Worm (Caenorhabditis elegans): ENCODE measurements around the gene C28A5.1.

C28A5.1 gene

DNA sequence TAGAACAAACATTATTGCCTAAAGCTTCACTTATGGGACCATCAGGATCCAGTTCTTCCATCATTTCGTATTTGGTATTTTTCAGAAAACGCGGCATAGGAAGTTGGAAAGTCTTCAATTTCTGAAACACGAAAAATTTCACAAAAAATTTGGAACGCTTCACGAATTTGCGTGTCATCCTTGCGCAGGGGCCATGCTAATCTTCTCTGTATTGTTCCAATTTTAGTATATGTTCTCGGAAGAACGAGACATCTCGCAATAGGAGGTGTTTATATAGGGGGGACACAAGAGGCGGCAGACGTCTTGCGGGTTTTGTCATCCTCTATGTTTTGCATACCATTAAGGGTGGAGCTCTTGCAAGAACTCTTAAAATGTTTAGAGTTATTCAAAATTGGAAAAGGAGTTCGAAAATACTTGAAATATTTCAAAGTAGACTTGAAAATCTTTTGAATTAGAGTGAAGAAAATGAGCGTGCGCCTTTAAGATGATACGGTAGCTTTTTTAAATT, 7.4 kb downstream of the C28A5.1 start (continued):
- TF ChIP-seq Y56A3A.18 (GFP tag; IDR thresholded peaks at IDR 0.05) (peak; percentile 87), repo-1 (tag; optimal IDR thresholded peaks at IDR 0.05) (peak; percentile 18), mcd-1 (GFP tag; IDR thresholded peaks at IDR 0.05) (peak; percentile 69), lin-26 (GFP tag; IDR thresholded peaks at IDR 0.05) (peak; percentile 90), ceh-40 (GFP tag; IDR thresholded peaks at IDR 0.05) (0 out of 2 replicates have a peak, but pooled peaks have one; percentile 31), ekl-4 (GFP tag; IDR thresholded peaks at IDR 0.05) (peak; percentile 90), rpc-1 (optimal IDR thresholded peaks at IDR 0.05) (peak; percentile 62), rpc-1 (tag; optimal IDR thresholded peaks at IDR 0.05) (peak; percentile 77), aptf-3 (GFP tag; IDR thresholded peaks at IDR 0.05) (peak; percentile 79; the same call in 1 of the 2 replicates), hsf-1 (GFP tag; IDR thresholded peaks at IDR 0.05) (peak; percentile 68), Y53G8AR.9 (GFP tag; conservative IDR thresholded peaks at IDR 0.05) (0 out of 2 replicates have a peak, but pooled peaks have one; percentile 20)

DNA sequence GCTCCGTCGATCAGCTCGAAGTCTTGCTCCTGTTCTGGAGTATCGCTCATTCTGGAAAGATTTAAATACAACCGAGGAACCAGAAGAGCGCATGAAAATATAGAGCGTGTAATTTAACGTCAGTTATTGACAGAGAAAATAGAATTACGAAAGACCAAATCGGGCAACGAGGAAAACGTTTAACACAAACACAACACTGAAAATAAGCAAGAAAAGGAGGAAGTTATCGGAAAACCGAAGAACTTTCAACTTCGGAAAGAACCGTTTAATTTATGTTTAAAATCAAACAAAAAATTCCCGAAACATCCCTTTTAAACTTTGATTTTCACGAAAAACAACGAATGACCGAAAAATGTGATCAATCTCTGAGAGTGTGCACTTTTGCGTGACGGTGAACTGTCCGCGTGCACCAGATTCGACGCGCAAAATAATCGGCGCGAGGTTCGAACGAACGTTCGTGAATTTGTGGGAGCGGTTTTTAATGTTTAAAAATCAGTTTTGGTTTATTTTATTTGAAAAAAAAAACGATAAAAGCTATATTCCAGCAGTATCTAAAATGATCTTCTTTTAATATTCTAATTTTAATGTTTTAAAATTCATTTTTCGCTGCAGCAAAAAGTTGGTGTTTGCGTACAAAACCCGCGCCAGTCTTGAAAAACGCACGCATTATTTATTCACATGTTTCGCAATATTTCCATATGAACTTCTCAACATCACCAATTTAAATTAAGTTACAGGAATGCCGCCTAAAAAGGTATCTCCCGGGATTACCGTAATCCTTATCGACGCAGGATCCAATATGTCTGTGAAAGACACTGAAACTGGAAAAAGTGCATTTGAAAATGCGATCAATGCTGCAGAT, 14.8 kb downstream of the C28A5.1 start, which contains the start of the genes R07E5.7 and cku-80:
R07E5.7 (minus strand) TSS at position 51 of the 862 bp plus-strand sequence.
cku-80 (plus strand) TSS at position 732 of the 862 bp plus-strand sequence.
- TF ChIP-seq nhr-179 (tag; optimal IDR thresholded peaks at IDR 0.05) (no peak), madf-8 (GFP tag; conservative IDR thresholded peaks at IDR 0.05) (peak; percentile 23; the same call in 1 of the 2 replicates), F23B12.7 (tag; optimal IDR thresholded peaks at IDR 0.05; ENCODE audit: insufficient read depth) (peak; percentile 70), nfya-1 (tag; optimal IDR thresholded peaks at IDR 0.05; ENCODE audit: borderline replicate concordance, insufficient read depth) (no peak), lag-1 (GFP tag; IDR thresholded peaks at IDR 0.05) (no peak), rcor-1 (GFP tag; IDR thresholded peaks at IDR 0.05) (no peak), let-607 (tag; optimal IDR thresholded peaks at IDR 0.05) (peak in 1 of 2 experiments; percentile 6), snpc-1.3 (tag; optimal IDR thresholded peaks at IDR 0.05; ENCODE audit: insufficient read depth) (no peak), F37B4.10 (GFP tag; IDR thresholded peaks at IDR 0.05) (no peak), attf-3 (GFP tag; conservative IDR thresholded peaks at IDR 0.05) (no peak), T07F8.4 (tag; optimal IDR thresholded peaks at IDR 0.05) (no peak), nfya-2 (GFP tag; IDR thresholded peaks at IDR 0.05) (no peak), akir-1 (GFP tag; optimal IDR thresholded peaks at IDR 0.05) (no peak), egl-44 (GFP tag; IDR thresholded peaks at IDR 0.05) (no peak), ekl-4 (GFP tag; IDR thresholded peaks at IDR 0.05) (peak; percentile 11; the same call in 1 of the 2 replicates), sptf-2 (GFP tag; optimal IDR thresholded peaks at IDR 0.05) (no peak), ztf-22 (GFP tag; optimal IDR thresholded peaks at IDR 0.05) (no peak), Y53F4B.3 (GFP tag; IDR thresholded peaks at IDR 0.05) (no peak), snpc-3.4 (tag; optimal IDR thresholded peaks at IDR 0.05) (peak; percentile 60), nhr-80 (tag; optimal IDR thresholded peaks at IDR 0.05) (no peak), nhr-27 (tag; optimal IDR thresholded peaks at IDR 0.05) (no peak), lin-40 (tag; optimal IDR thresholded peaks at IDR 0.05) (peak; percentile 28), snpc-1.1 (tag; optimal IDR thresholded peaks at IDR 0.05; ENCODE audit: insufficient read depth) (peak; percentile 33), ztf-6 (GFP tag; IDR thresholded peaks at IDR 0.05) (no peak), dpl-1 (GFP tag; optimal IDR thresholded peaks at IDR 0.05) (peak; percentile 72), ztf-3 (GFP tag; optimal IDR thresholded peaks at IDR 0.05) (no peak), efl-1 (GFP tag; optimal IDR thresholded peaks at IDR 0.05) (peak; percentile 69), dox-1 (GFP tag; IDR thresholded peaks at IDR 0.05) (no peak), madf-6 (GFP tag; IDR thresholded peaks at IDR 0.05) (peak; percentile 62; the same call in 1 of the 2 replicates), zim-3 (tag; optimal IDR thresholded peaks at IDR 0.05) (no peak), unc-62 (GFP tag; optimal IDR thresholded peaks at IDR 0.05) (no peak), mes-4 (tag; optimal IDR thresholded peaks at IDR 0.05) (no peak), lsl-1 (GFP tag; optimal IDR thresholded peaks at IDR 0.05) (peak; percentile 45), nhr-90 (tag; optimal IDR thresholded peaks at IDR 0.05) (no peak), hmg-1.2 (GFP tag; IDR thresholded peaks at IDR 0.05) (peak; percentile 39)
